Fruit fly (Drosophila melanogaster) whole organism, embryonic: ENCODE data around the gene Cyp4ac3.

ENCODE experiments used
- CG12104 ChIP-seq: fragments of 200-800 bp; sonication (Bioruptor generic); optimal IDR thresholded peaks from 3 replicates; lab custom pipeline; 2016; ENCODE audit warnings: missing biosample characterization, missing genetic modification characterization
- CG12769 ChIP-seq: fragments of 200-800 bp; sonication (Bioruptor generic); optimal IDR thresholded peaks from 2 replicates; lab custom pipeline; 2019; ENCODE audit warnings: missing biosample characterization, mild to moderate bottlenecking, missing genetic modification characterization, moderate library complexity
- CG14860 ChIP-seq: fragments of 200-800 bp; sonication (Bioruptor generic); IDR thresholded peaks from 3 replicates; pipeline ENCODE4 v1.3.6; 2022; ENCODE audit warnings: missing biosample characterization, missing genetic modification characterization; ENCODE audit not compliant: partially characterized antibody
- CG1529 ChIP-seq: fragments of 200-800 bp; sonication (Bioruptor generic); optimal IDR thresholded peaks from 3 replicates; lab custom pipeline; 2018; ENCODE audit warnings: missing biosample characterization, missing genetic modification characterization
- CG15514 ChIP-seq: fragments of 200-800 bp; sonication (Bioruptor generic); optimal IDR thresholded peaks from 3 replicates; lab custom pipeline; 2017; ENCODE audit warnings: missing biosample characterization, missing genetic modification characterization, mild to moderate bottlenecking, moderate library complexity, missing genetic modification reagents
- CG15601 ChIP-seq: fragments of 200-800 bp; sonication (Bioruptor generic); optimal IDR thresholded peaks from 3 replicates; lab custom pipeline; 2019; ENCODE audit warnings: missing biosample characterization, mild to moderate bottlenecking, missing genetic modification characterization, moderate library complexity
- CG15696 ChIP-seq: fragments of 200-800 bp; sonication (Bioruptor generic); optimal IDR thresholded peaks from 2 replicates; lab custom pipeline; 2019; ENCODE audit warnings: missing biosample characterization, mild to moderate bottlenecking, missing genetic modification characterization, moderate library complexity
- CG17186 ChIP-seq: fragments of 200-800 bp; sonication (Bioruptor generic); optimal IDR thresholded peaks from 3 replicates; lab custom pipeline; 2017; ENCODE audit warnings: missing biosample characterization, missing genetic modification reagents, missing genetic modification characterization
- CG17568 ChIP-seq: fragments of 200-800 bp; sonication (Bioruptor generic); optimal IDR thresholded peaks from 2 replicates; lab custom pipeline; 2018; ENCODE audit warnings: missing biosample characterization, mild to moderate bottlenecking, missing genetic modification characterization, moderate library complexity
- CG1832 ChIP-seq: fragments of 200-800 bp; sonication (Bioruptor generic); optimal IDR thresholded peaks from 2 replicates; lab custom pipeline; 2017; ENCODE audit warnings: missing biosample characterization, mild to moderate bottlenecking, missing genetic modification characterization, inconsistent platforms
- CG18599 ChIP-seq: fragments of 200-800 bp; sonication (Bioruptor generic); optimal IDR thresholded peaks from 3 replicates; lab custom pipeline; 2017; ENCODE audit warnings: missing biosample characterization, missing genetic modification characterization, mild to moderate bottlenecking, moderate library complexity, missing genetic modification reagents
- CG2120 ChIP-seq: fragments of 200-800 bp; sonication (Bioruptor generic); optimal IDR thresholded peaks from 3 replicates; lab custom pipeline; 2016; ENCODE audit warnings: missing biosample characterization, missing genetic modification characterization
- CG34224 ChIP-seq: fragments of 200-800 bp; sonication (Bioruptor generic); IDR thresholded peaks from 3 replicates; pipeline ENCODE4 v1.3.6; 2022; ENCODE audit warnings: missing biosample characterization, missing genetic modification characterization; ENCODE audit not compliant: partially characterized antibody
- CG4707 ChIP-seq: fragments of 200-800 bp; sonication (Bioruptor generic); optimal IDR thresholded peaks from 2 replicates; lab custom pipeline; 2018; ENCODE audit warnings: missing biosample characterization, mild to moderate bottlenecking, missing genetic modification characterization, moderate library complexity
- CG4854 ChIP-seq: fragments of 200-800 bp; sonication (Bioruptor generic); optimal IDR thresholded peaks from 2 replicates; lab custom pipeline; 2016; ENCODE audit warnings: missing biosample characterization, missing genetic modification characterization, inconsistent platforms
- CG7372 ChIP-seq: fragments of 200-800 bp; sonication (Bioruptor generic); IDR thresholded peaks from 2 replicates; pipeline ENCODE4 v1.3.6; 2022; ENCODE audit warnings: missing biosample characterization, missing genetic modification characterization
- CG7839 ChIP-seq: fragments of 200-800 bp; sonication (Bioruptor generic); optimal IDR thresholded peaks from 3 replicates; lab custom pipeline; 2018; ENCODE audit warnings: missing biosample characterization, mild to moderate bottlenecking, missing genetic modification characterization, moderate library complexity
- CG9215 ChIP-seq: fragments of 200-800 bp; sonication (Bioruptor generic); IDR thresholded peaks from 2 replicates; pipeline ENCODE4 v1.3.6; 2022; ENCODE audit warnings: missing biosample characterization, missing genetic modification characterization
- CG9876 ChIP-seq: fragments of 200-800 bp; sonication (Bioruptor generic); optimal IDR thresholded peaks from 2 replicates; lab custom pipeline; 2016; ENCODE audit warnings: missing biosample characterization, missing genetic modification characterization
- Dref ChIP-seq: fragments of 200-800 bp; sonication (Bioruptor generic); IDR thresholded peaks from 2 replicates; pipeline ENCODE4 v1.3.6; 2022; ENCODE audit warnings: missing biosample characterization, missing genetic modification characterization
- Ets97D ChIP-seq: fragments of 200-800 bp; sonication (Bioruptor generic); optimal IDR thresholded peaks from 3 replicates; lab custom pipeline; 2016; ENCODE audit warnings: missing biosample characterization, missing genetic modification characterization
- HmgZ ChIP-seq: fragments of 200-800 bp; sonication (Bioruptor generic); optimal IDR thresholded peaks from 2 replicates; lab custom pipeline; 2018; ENCODE audit warnings: missing biosample characterization, mild to moderate bottlenecking, missing genetic modification characterization
- Hr3 ChIP-seq: fragments of 200-800 bp; sonication (Bioruptor generic); optimal IDR thresholded peaks from 3 replicates; lab custom pipeline; 2016; ENCODE audit warnings: missing biosample characterization, missing genetic modification characterization
- Lhr ChIP-seq: fragments of 200-800 bp; sonication (Bioruptor generic); optimal IDR thresholded peaks from 3 replicates; lab custom pipeline; 2017; ENCODE audit warnings: mild to moderate bottlenecking, missing biosample characterization, missing genetic modification reagents, missing genetic modification characterization
- Neu2 ChIP-seq: fragments of 200-800 bp; sonication (Bioruptor generic); optimal IDR thresholded peaks from 3 replicates; lab custom pipeline; 2016; ENCODE audit warnings: missing biosample characterization, missing genetic modification characterization, borderline replicate concordance
- Pdp1 ChIP-seq, 2 experiments: fragments of 200-800 bp; sonication (Bioruptor generic); optimal IDR thresholded peaks; 3 replicates each; lab custom pipeline; 2016; ENCODE audit warnings: missing biosample characterization in 2 of 2, missing genetic modification characterization in 2 of 2, mild to moderate bottlenecking in 1 of 2, moderate library complexity in 1 of 2
- Spps ChIP-seq: fragments of 200-800 bp; sonication (Bioruptor generic); optimal IDR thresholded peaks from 2 replicates; lab custom pipeline; 2018; ENCODE audit warnings: missing biosample characterization, mild to moderate bottlenecking, missing genetic modification characterization
- Trl ChIP-seq, 3 experiments: fragments of >200 bp in 2 of 3; fragments of 200-800 bp in 1 of 3; sonication (Bioruptor generic) in 1 of 3; optimal IDR thresholded peaks; 2 replicates in 1 of 3; 3 replicates in 2 of 3; lab custom pipeline; 2016 to 2017; ENCODE audit warnings: missing biosample characterization in 1 of 3, missing genetic modification characterization in 1 of 3
- bab2 ChIP-seq: fragments of 200-800 bp; sonication (Bioruptor generic); optimal IDR thresholded peaks from 2 replicates; lab custom pipeline; 2016; ENCODE audit warnings: missing biosample characterization, missing genetic modification characterization
- bsh ChIP-seq, 2 experiments: fragments of 200-800 bp; sonication (Bioruptor generic); optimal IDR thresholded peaks; 2 replicates each; lab custom pipeline; 2017 to 2018; ENCODE audit warnings: mild to moderate bottlenecking in 2 of 2, missing biosample characterization in 2 of 2, missing genetic modification characterization in 2 of 2, moderate library complexity in 1 of 2
- corto ChIP-seq: fragments of 200-800 bp; sonication (Bioruptor generic); optimal IDR thresholded peaks from 2 replicates; lab custom pipeline; 2016; ENCODE audit warnings: missing biosample characterization, mild to moderate bottlenecking, missing genetic modification characterization, moderate library complexity
- croc ChIP-seq: fragments of 200-800 bp; sonication (Bioruptor generic); conservative IDR thresholded peaks from 3 replicates; pipeline ENCODE4 v1.3.6; 2022; ENCODE audit warnings: missing biosample characterization, missing genetic modification characterization
- dimm ChIP-seq: fragments of 200-800 bp; sonication (Bioruptor generic); IDR thresholded peaks from 2 replicates; pipeline ENCODE4 v1.3.6; 2022; ENCODE audit warnings: missing biosample characterization, missing genetic modification characterization
- dysf ChIP-seq: fragments of 200-800 bp; sonication (Bioruptor generic); IDR thresholded peaks from 3 replicates; pipeline ENCODE4 v1.3.6; 2022; ENCODE audit warnings: missing biosample characterization, missing genetic modification characterization
- gcm2 ChIP-seq: fragments of 200-800 bp; sonication (Bioruptor generic); optimal IDR thresholded peaks from 2 replicates; lab custom pipeline; 2016; ENCODE audit warnings: missing biosample characterization, missing genetic modification characterization
- gfzf ChIP-seq: fragments of 200-800 bp; sonication (Bioruptor generic); optimal IDR thresholded peaks from 2 replicates; lab custom pipeline; 2016; ENCODE audit warnings: missing biosample characterization, mild to moderate bottlenecking, missing genetic modification characterization, moderate library complexity
- hb ChIP-seq: fragments of 200-800 bp; sonication (Bioruptor generic); IDR thresholded peaks from 3 replicates; pipeline ENCODE4 v1.3.6; 2022; ENCODE audit warnings: missing biosample characterization, missing genetic modification characterization; ENCODE audit not compliant: partially characterized antibody
- lab ChIP-seq: fragments of 200-800 bp; sonication (Bioruptor generic); optimal IDR thresholded peaks from 3 replicates; lab custom pipeline; 2017; ENCODE audit warnings: missing biosample characterization, missing genetic modification characterization, mild to moderate bottlenecking, moderate library complexity, missing genetic modification reagents
- mam ChIP-seq: fragments of 200-800 bp; sonication (Bioruptor generic); optimal IDR thresholded peaks from 3 replicates; lab custom pipeline; 2016; ENCODE audit warnings: missing biosample characterization, missing genetic modification characterization
- prd ChIP-seq, 3 experiments: fragments of >200 bp in 2 of 3; fragments of 200-800 bp in 1 of 3; sonication (Bioruptor generic) in 1 of 3; optimal IDR thresholded peaks in 2 of 3; IDR thresholded peaks in 1 of 3; 2 replicates in 2 of 3; 3 replicates in 1 of 3; pipeline versions ENCODE4 v1.3.6 to Lab custom; 2017 to 2022; ENCODE audit warnings: missing biosample characterization in 1 of 3, missing genetic modification characterization in 1 of 3
- psq ChIP-seq: fragments of 200-800 bp; sonication (Bioruptor generic); optimal IDR thresholded peaks from 2 replicates; lab custom pipeline; 2017; ENCODE audit warnings: missing biosample characterization, missing genetic modification characterization
- ranshi ChIP-seq: fragments of 200-800 bp; sonication (Bioruptor generic); IDR thresholded peaks from 2 replicates; pipeline ENCODE4 v1.3.6; 2022; ENCODE audit warnings: missing biosample characterization, missing genetic modification characterization
- scrt ChIP-seq: fragments of 200-800 bp; sonication (Bioruptor generic); optimal IDR thresholded peaks from 2 replicates; lab custom pipeline; 2018; ENCODE audit warnings: missing biosample characterization, mild to moderate bottlenecking, missing genetic modification characterization, moderate library complexity
- sna ChIP-seq: fragments of 200-800 bp; sonication (Bioruptor generic); IDR thresholded peaks from 2 replicates; pipeline ENCODE4 v1.3.6; 2022; ENCODE audit warnings: missing biosample characterization, missing genetic modification characterization; ENCODE audit not compliant: partially characterized antibody
- ssp ChIP-seq: fragments of 200-800 bp; sonication (Bioruptor generic); IDR thresholded peaks from 2 replicates; pipeline ENCODE4 v1.3.6; 2022; ENCODE audit warnings: missing biosample characterization, missing genetic modification characterization
- tgo ChIP-seq: fragments of 200-800 bp; sonication (Bioruptor generic); IDR thresholded peaks from 3 replicates; pipeline ENCODE4 v1.3.6; 2022; ENCODE audit warnings: missing biosample characterization, missing genetic modification characterization
- tup ChIP-seq: fragments of 200-800 bp; sonication (Bioruptor generic); optimal IDR thresholded peaks from 2 replicates; lab custom pipeline; 2016; ENCODE audit warnings: missing biosample characterization, mild to moderate bottlenecking, missing genetic modification characterization, moderate library complexity

Cyp4ac3 gene

DNA sequence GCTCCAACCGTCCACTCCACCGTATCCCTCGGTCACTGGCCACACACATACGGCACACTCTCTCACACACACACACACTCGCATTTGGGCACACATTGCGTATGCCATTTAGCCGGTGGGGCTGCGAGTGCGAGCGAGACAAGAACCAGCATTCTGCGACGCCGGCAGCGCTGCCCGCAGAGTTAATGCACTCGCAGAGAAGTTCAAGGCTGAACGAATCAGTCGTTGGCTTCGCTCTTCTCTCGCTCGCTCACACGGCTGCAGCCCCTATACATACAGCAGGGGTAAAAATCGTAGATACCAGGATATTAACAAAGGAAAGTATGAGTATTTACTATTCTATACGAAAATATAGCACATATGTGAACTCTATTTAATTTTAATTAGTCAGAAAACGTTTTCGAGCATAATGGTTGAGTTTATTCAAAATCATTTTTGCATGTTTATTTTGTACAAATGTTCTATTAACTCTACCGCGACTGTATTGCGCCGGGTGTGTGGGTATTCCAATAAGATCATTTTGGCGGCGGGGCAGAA lies 24.7 kb downstream of the Cyp4ac3 start (continued):
- peak; percentile 73 for TF ChIP-seq CG18599 (GFP tag; lab: Kevin White, UChicago)
- peak; percentile 98 for TF ChIP-seq corto (GFP tag; lab: Kevin White, UChicago)
- peak; percentile 78 for TF ChIP-seq Spps (tag; lab: Kevin White, UChicago)
- TF ChIP-seq CG1832 (GFP tag; lab: Kevin White, UChicago), result peak; percentile 79
- peak; percentile 63 for TF ChIP-seq CG17186
- TF ChIP-seq lab (GFP tag; lab: Kevin White, UChicago), result peak; percentile 78
- TF ChIP-seq psq (GFP tag; lab: Kevin White, UChicago), result no peak
- no peak for TF ChIP-seq gfzf (GFP tag; lab: Kevin White, UChicago)
- no peak for TF ChIP-seq CG14860 (GFP tag; lab: Robert Waterston, UW)
- TF ChIP-seq CG9876 (GFP tag; lab: Kevin White, UChicago), result no peak
- TF ChIP-seq CG4854 (GFP tag; lab: Kevin White, UChicago), result peak; percentile 43
- TF ChIP-seq ranshi (GFP tag; lab: Robert Waterston, UW), result 0 out of 2 replicates have a peak, but pooled peaks have one; percentile 35
- TF ChIP-seq CG15601 (tag; lab: Kevin White, UChicago), result peak; percentile 84
- peak; percentile 69 for TF ChIP-seq dysf (GFP tag; lab: Robert Waterston, UW)
- TF ChIP-seq CG15696 (tag; lab: Kevin White, UChicago), result peak; percentile 83
- TF ChIP-seq CG34224, result no peak
- TF ChIP-seq tup, result no peak
- peak; percentile 78 for TF ChIP-seq croc (GFP tag; lab: Robert Waterston, UW)
- TF ChIP-seq CG7372, result 0 out of 2 replicates have a peak, but pooled peaks have one; percentile 39
- no peak for TF ChIP-seq sna
- TF ChIP-seq gcm2, result peak; percentile 35
- no peak for TF ChIP-seq prd (optimal IDR thresholded peaks at IDR 0.05; lab: Kevin White, UChicago)
- peak; percentile 81 for TF ChIP-seq prd (GFP tag; IDR thresholded peaks at IDR 0.05; lab: Robert Waterston, UW)
- TF ChIP-seq Neu2 (GFP tag; lab: Kevin White, UChicago), result no peak
- TF ChIP-seq bab2 (GFP tag; lab: Kevin White, UChicago), result peak; percentile 55
- no peak for TF ChIP-seq dimm (GFP tag; lab: Robert Waterston, UW)
- TF ChIP-seq Lhr (GFP tag; lab: Kevin White, UChicago), result peak; percentile 50
- TF ChIP-seq CG12104 (GFP tag; lab: Kevin White, UChicago), result peak; percentile 59
- peak; percentile 29 for TF ChIP-seq CG2120 (GFP tag; lab: Kevin White, UChicago)
- TF ChIP-seq bsh (GFP tag; optimal IDR thresholded peaks at IDR 0.05; lab: Kevin White, UChicago), result peak; percentile 89 to 92
- peak; percentile 24 to 45 for TF ChIP-seq Pdp1 (GFP tag; optimal IDR thresholded peaks at IDR 0.05; lab: Kevin White, UChicago)
- TF ChIP-seq scrt (GFP tag; lab: Kevin White, UChicago), result peak; percentile 49
- peak in 1 of 2 experiments; percentile 32 for TF ChIP-seq Trl (optimal IDR thresholded peaks at IDR 0.05; lab: Kevin White, UChicago)
- peak; percentile 52 for TF ChIP-seq Trl (GFP tag; optimal IDR thresholded peaks at IDR 0.05; lab: Kevin White, UChicago)
- peak; percentile 28 for TF ChIP-seq CG15514 (GFP tag; lab: Kevin White, UChicago)
- peak; percentile 30 for TF ChIP-seq Ets97D (GFP tag; lab: Kevin White, UChicago)
- TF ChIP-seq CG7839 (tag; lab: Kevin White, UChicago), result peak; percentile 83
- TF ChIP-seq CG9215 (GFP tag; lab: Robert Waterston, UW), result no peak
- peak; percentile 64 for TF ChIP-seq mam (GFP tag; lab: Kevin White, UChicago)
- TF ChIP-seq CG12769 (tag; lab: Kevin White, UChicago), result peak; percentile 49
- TF ChIP-seq ssp, result peak; percentile 66
- TF ChIP-seq Hr3, result peak; percentile 60
- no peak for TF ChIP-seq hb (GFP tag; lab: Robert Waterston, UW)
- TF ChIP-seq tgo (GFP tag; lab: Robert Waterston, UW), result peak; percentile 73
- TF ChIP-seq Dref (GFP tag; lab: Robert Waterston, UW), result no peak
- peak; percentile 47 for TF ChIP-seq CG4707 (GFP tag; lab: Kevin White, UChicago)
- peak; percentile 49 for TF ChIP-seq CG17568 (GFP tag; lab: Kevin White, UChicago)
- TF ChIP-seq CG1529 (GFP tag; lab: Kevin White, UChicago), result peak; percentile 45
- TF ChIP-seq HmgZ (tag; lab: Kevin White, UChicago), result peak; percentile 50
